Fruit fly (Drosophila melanogaster) whole organism, embryonic: Measurements from ENCODE around the gene CG4615.

ENCODE experiments used
- CG10274 ChIP-seq: fragments of 200-800 bp; sonication (Bioruptor generic); optimal IDR thresholded peaks from 3 replicates; lab custom pipeline; 2017; ENCODE audit warnings: missing biosample characterization, mild to moderate bottlenecking, missing genetic modification characterization
- CG13287 ChIP-seq: fragments of 200-800 bp; sonication (Bioruptor generic); IDR thresholded peaks from 2 replicates; pipeline ENCODE4 v1.3.6; 2022; ENCODE audit warnings: missing biosample characterization, missing genetic modification characterization; ENCODE audit not compliant: partially characterized antibody
- CG14965 ChIP-seq: fragments of 200-800 bp; sonication (Bioruptor generic); optimal IDR thresholded peaks from 2 replicates; lab custom pipeline; 2016; ENCODE audit warnings: missing biosample characterization, missing genetic modification characterization, borderline replicate concordance
- CG15269 ChIP-seq: fragments of 200-800 bp; sonication (Bioruptor generic); optimal IDR thresholded peaks from 2 replicates; lab custom pipeline; 2018; ENCODE audit warnings: missing biosample characterization, mild to moderate bottlenecking, missing genetic modification characterization, moderate library complexity
- CG17385 ChIP-seq: fragments of 200-800 bp; sonication (Bioruptor generic); optimal IDR thresholded peaks from 3 replicates; lab custom pipeline; 2018; ENCODE audit warnings: missing biosample characterization, mild to moderate bottlenecking, missing genetic modification characterization
- CG17568 ChIP-seq: fragments of 200-800 bp; sonication (Bioruptor generic); optimal IDR thresholded peaks from 2 replicates; lab custom pipeline; 2018; ENCODE audit warnings: missing biosample characterization, mild to moderate bottlenecking, missing genetic modification characterization, moderate library complexity
- CG18262 ChIP-seq: fragments of 200-800 bp; optimal IDR thresholded peaks from 3 replicates; lab custom pipeline; 2019; ENCODE audit warnings: missing biosample characterization, mild to moderate bottlenecking, missing genetic modification characterization, moderate library complexity
- CG2120 ChIP-seq: fragments of 200-800 bp; sonication (Bioruptor generic); optimal IDR thresholded peaks from 3 replicates; lab custom pipeline; 2016; ENCODE audit warnings: missing biosample characterization, missing genetic modification characterization
- CG2712 ChIP-seq: fragments of 200-800 bp; optimal IDR thresholded peaks from 3 replicates; lab custom pipeline; 2019; ENCODE audit warnings: missing biosample characterization, mild to moderate bottlenecking, missing genetic modification characterization, moderate library complexity
- CG32767 ChIP-seq: fragments of 200-800 bp; sonication (Bioruptor generic); IDR thresholded peaks from 2 replicates; pipeline ENCODE4 v1.3.6; 2022; ENCODE audit warnings: missing biosample characterization, missing genetic modification characterization
- CG33557 ChIP-seq: fragments of 200-800 bp; sonication (Bioruptor generic); optimal IDR thresholded peaks from 2 replicates; lab custom pipeline; 2019; ENCODE audit warnings: missing biosample characterization, mild to moderate bottlenecking, missing genetic modification characterization, moderate library complexity
- CG4617 ChIP-seq: fragments of 200-800 bp; sonication (Bioruptor generic); optimal IDR thresholded peaks from 3 replicates; lab custom pipeline; 2016; ENCODE audit warnings: missing biosample characterization, missing genetic modification characterization, borderline replicate concordance
- CG6175 ChIP-seq: fragments of 200-800 bp; sonication (Bioruptor generic); IDR thresholded peaks from 3 replicates; pipeline ENCODE4 v1.3.6; 2022; ENCODE audit warnings: missing biosample characterization, missing genetic modification characterization
- CG8089 ChIP-seq: fragments of 200-800 bp; sonication (Bioruptor generic); optimal IDR thresholded peaks from 3 replicates; lab custom pipeline; 2016; ENCODE audit warnings: missing biosample characterization, missing genetic modification characterization
- CG8944 ChIP-seq: fragments of 200-800 bp; sonication (Bioruptor generic); optimal IDR thresholded peaks from 3 replicates; lab custom pipeline; 2016; ENCODE audit warnings: missing biosample characterization, missing genetic modification characterization
- CG9797 ChIP-seq: fragments of 200-800 bp; sonication (Bioruptor generic); optimal IDR thresholded peaks from 3 replicates; lab custom pipeline; 2018; ENCODE audit warnings: missing biosample characterization, mild to moderate bottlenecking, missing genetic modification characterization
- CoRest ChIP-seq: fragments of 200-800 bp; sonication (Bioruptor generic); optimal IDR thresholded peaks from 3 replicates; lab custom pipeline; 2018; ENCODE audit warnings: missing biosample characterization, mild to moderate bottlenecking, missing genetic modification characterization, moderate library complexity
- Doc2 ChIP-seq: fragments of 200-800 bp; sonication (Bioruptor generic); IDR thresholded peaks from 2 replicates; pipeline ENCODE4 v1.3.6; 2022; ENCODE audit warnings: missing biosample characterization, missing genetic modification characterization
- E2f2 ChIP-seq: fragments of 200-800 bp; sonication (Bioruptor generic); IDR thresholded peaks from 2 replicates; pipeline ENCODE4 v1.3.6; 2022; ENCODE audit warnings: missing biosample characterization, missing genetic modification characterization
- Ets97D ChIP-seq: fragments of 200-800 bp; sonication (Bioruptor generic); optimal IDR thresholded peaks from 3 replicates; lab custom pipeline; 2016; ENCODE audit warnings: missing biosample characterization, missing genetic modification characterization
- Fer1 ChIP-seq: fragments of 200-800 bp; sonication (Bioruptor generic); optimal IDR thresholded peaks from 2 replicates; lab custom pipeline; 2017; ENCODE audit warnings: missing biosample characterization, mild to moderate bottlenecking, missing genetic modification characterization
- GATAe ChIP-seq: fragments of 200-800 bp; sonication (Bioruptor generic); conservative IDR thresholded peaks from 2 replicates; pipeline ENCODE4 v1.3.6; 2022; ENCODE audit warnings: missing biosample characterization, missing genetic modification characterization
- Hr39 ChIP-seq: fragments of >200 bp; optimal IDR thresholded peaks from 2 replicates; lab custom pipeline; 2017
- Hr51 ChIP-seq, 2 experiments: fragments of 200-800 bp; sonication (Bioruptor generic); optimal IDR thresholded peaks; 2 replicates in 1 of 2; 3 replicates in 1 of 2; lab custom pipeline; 2016 to 2018; ENCODE audit warnings: missing biosample characterization in 2 of 2, missing genetic modification characterization in 2 of 2, mild to moderate bottlenecking in 1 of 2, moderate library complexity in 1 of 2
- Lhr ChIP-seq: fragments of 200-800 bp; sonication (Bioruptor generic); optimal IDR thresholded peaks from 3 replicates; lab custom pipeline; 2017; ENCODE audit warnings: mild to moderate bottlenecking, missing biosample characterization, missing genetic modification reagents, missing genetic modification characterization
- MESR4 ChIP-seq: fragments of 200-800 bp; sonication (Bioruptor generic); optimal IDR thresholded peaks from 2 replicates; lab custom pipeline; 2018; ENCODE audit warnings: missing biosample characterization, mild to moderate bottlenecking, missing genetic modification characterization, moderate library complexity
- Poxn ChIP-seq: fragments of 200-800 bp; sonication (Bioruptor generic); IDR thresholded peaks from 2 replicates; pipeline ENCODE4 v1.3.6; 2022; ENCODE audit warnings: missing biosample characterization, missing genetic modification characterization
- Scr ChIP-seq: fragments of 200-800 bp; sonication (Bioruptor generic); IDR thresholded peaks from 2 replicates; pipeline ENCODE4 v1.3.6; 2022; ENCODE audit warnings: missing biosample characterization, missing genetic modification characterization; ENCODE audit not compliant: partially characterized antibody
- corto ChIP-seq: fragments of 200-800 bp; sonication (Bioruptor generic); optimal IDR thresholded peaks from 2 replicates; lab custom pipeline; 2016; ENCODE audit warnings: missing biosample characterization, mild to moderate bottlenecking, missing genetic modification characterization, moderate library complexity
- crol ChIP-seq: fragments of 200-800 bp; sonication (Bioruptor generic); IDR thresholded peaks from 2 replicates; pipeline ENCODE4 v1.3.6; 2022; ENCODE audit warnings: missing biosample characterization, missing genetic modification characterization
- esg ChIP-seq: fragments of 200-800 bp; sonication (Bioruptor generic); conservative IDR thresholded peaks from 2 replicates; pipeline ENCODE4 v1.3.6; 2022; ENCODE audit warnings: missing biosample characterization, missing genetic modification characterization
- ftz-f1 ChIP-seq: fragments of 200-800 bp; sonication (Bioruptor generic); optimal IDR thresholded peaks from 2 replicates; lab custom pipeline; 2016; ENCODE audit warnings: missing biosample characterization, missing genetic modification characterization
- ham ChIP-seq: fragments of 200-800 bp; sonication (Bioruptor generic); IDR thresholded peaks from 2 replicates; pipeline ENCODE4 v1.3.6; 2022; ENCODE audit warnings: missing biosample characterization, missing genetic modification characterization
- hb ChIP-seq: fragments of 200-800 bp; sonication (Bioruptor generic); IDR thresholded peaks from 3 replicates; pipeline ENCODE4 v1.3.6; 2022; ENCODE audit warnings: missing biosample characterization, missing genetic modification characterization; ENCODE audit not compliant: partially characterized antibody
- hbn ChIP-seq: fragments of 200-800 bp; sonication (Bioruptor generic); IDR thresholded peaks from 2 replicates; pipeline ENCODE4 v1.3.6; 2022; ENCODE audit warnings: missing biosample characterization, missing genetic modification characterization; ENCODE audit not compliant: partially characterized antibody
- insv ChIP-seq, 2 experiments: fragments of 200-800 bp; sonication (Bioruptor generic); optimal IDR thresholded peaks; 3 replicates each; lab custom pipeline; 2016 to 2018; ENCODE audit warnings: missing biosample characterization in 2 of 2, missing genetic modification characterization in 2 of 2
- kay ChIP-seq: fragments of 200-800 bp; sonication (Bioruptor generic); optimal IDR thresholded peaks from 2 replicates; lab custom pipeline; 2016; ENCODE audit warnings: missing biosample characterization, missing genetic modification characterization
- lab ChIP-seq: fragments of 200-800 bp; sonication (Bioruptor generic); optimal IDR thresholded peaks from 3 replicates; lab custom pipeline; 2017; ENCODE audit warnings: missing biosample characterization, missing genetic modification characterization, mild to moderate bottlenecking, moderate library complexity, missing genetic modification reagents
- nerfin-2 ChIP-seq: fragments of 200-800 bp; sonication (Bioruptor generic); IDR thresholded peaks from 2 replicates; pipeline ENCODE4 v1.3.6; 2022; ENCODE audit warnings: missing biosample characterization, missing genetic modification characterization; ENCODE audit not compliant: partially characterized antibody
- oc ChIP-seq: fragments of 200-800 bp; sonication (Bioruptor generic); optimal IDR thresholded peaks from 2 replicates; lab custom pipeline; 2018; ENCODE audit warnings: missing biosample characterization, mild to moderate bottlenecking, missing genetic modification characterization, moderate library complexity
- odd ChIP-seq: fragments of 200-800 bp; sonication (Bioruptor generic); optimal IDR thresholded peaks from 2 replicates; lab custom pipeline; 2017; ENCODE audit warnings: missing biosample characterization, mild to moderate bottlenecking, missing genetic modification characterization
- pho ChIP-seq: fragments of 200-800 bp; sonication (Bioruptor generic); optimal IDR thresholded peaks from 2 replicates; lab custom pipeline; 2016; ENCODE audit warnings: missing biosample characterization, missing genetic modification characterization
- row ChIP-seq: fragments of 200-800 bp; sonication (Bioruptor generic); IDR thresholded peaks from 3 replicates; pipeline ENCODE4 v1.3.6; 2022; ENCODE audit warnings: missing biosample characterization, missing genetic modification characterization
- sna ChIP-seq: fragments of 200-800 bp; sonication (Bioruptor generic); IDR thresholded peaks from 2 replicates; pipeline ENCODE4 v1.3.6; 2022; ENCODE audit warnings: missing biosample characterization, missing genetic modification characterization; ENCODE audit not compliant: partially characterized antibody
- so ChIP-seq: fragments of 200-800 bp; sonication (Bioruptor generic); IDR thresholded peaks from 3 replicates; pipeline ENCODE4 v1.3.6; 2022; ENCODE audit warnings: missing biosample characterization, missing genetic modification characterization
- sug ChIP-seq: fragments of 200-800 bp; optimal IDR thresholded peaks from 2 replicates; lab custom pipeline; 2019; ENCODE audit warnings: missing biosample characterization, mild to moderate bottlenecking, missing genetic modification characterization, moderate library complexity
- toy ChIP-seq: fragments of 200-800 bp; sonication (Bioruptor generic); IDR thresholded peaks from 2 replicates; pipeline ENCODE4 v1.3.6; 2022; ENCODE audit warnings: missing biosample characterization, missing genetic modification characterization
- trem ChIP-seq: fragments of 200-800 bp; optimal IDR thresholded peaks from 3 replicates; lab custom pipeline; 2019; ENCODE audit warnings: missing biosample characterization, mild to moderate bottlenecking, missing genetic modification characterization, moderate library complexity
- vnd ChIP-seq: fragments of 200-800 bp; sonication (Bioruptor generic); IDR thresholded peaks from 3 replicates; pipeline ENCODE4 v1.3.6; 2022; ENCODE audit warnings: missing biosample characterization, missing genetic modification characterization; ENCODE audit not compliant: partially characterized antibody

The CG4615 gene

dm6 chrX:7109793-7110606 is 7.9 kb upstream of the CG4615 start, which contains the start of gene fz4 (continued):
- TF ChIP-seq esg (GFP tag; lab: Robert Waterston, UW) (no peak), CG33557 (peak; percentile 11), hb (peak; percentile 59; the same call in 1 of the 3 replicates), odd (GFP tag; lab: Kevin White, UChicago) (peak; percentile 8), CG2712 (peak; percentile 12), CG2120 (GFP tag; lab: Kevin White, UChicago) (peak; percentile 5), CG17385 (GFP tag; lab: Kevin White, UChicago) (peak; percentile 43), so (GFP tag; lab: Robert Waterston, UW) (no peak), CoRest (tag; lab: Kevin White, UChicago) (peak; percentile 8), CG10274 (no peak), vnd (GFP tag; lab: Robert Waterston, UW) (peak; percentile 58), sug (tag; lab: Kevin White, UChicago) (peak; percentile 16), Lhr (GFP tag; lab: Kevin White, UChicago) (peak; percentile 55), corto (peak; percentile 8), hbn (GFP tag; lab: Robert Waterston, UW) (peak; percentile 57; the same call in 1 of the 2 replicates), CG8944 (GFP tag; lab: Kevin White, UChicago) (no peak), CG9797 (GFP tag; lab: Kevin White, UChicago) (peak; percentile 69), Ets97D (peak; percentile 73), sna (GFP tag; lab: Robert Waterston, UW) (peak; percentile 59), MESR4 (GFP tag; lab: Kevin White, UChicago) (peak; percentile 76), oc (tag; lab: Kevin White, UChicago) (peak; percentile 40), CG4617 (GFP tag; lab: Kevin White, UChicago) (peak; percentile 69), insv (GFP tag; optimal IDR thresholded peaks at IDR 0.05; lab: Kevin White, UChicago) (peak in 1 of 2 experiments; percentile 4), nerfin-2 (GFP tag; lab: Robert Waterston, UW) (peak; percentile 56), GATAe (peak; percentile 64; the same call in 1 of the 2 replicates), CG32767 (GFP tag; lab: Robert Waterston, UW) (peak; percentile 77), Hr51 (GFP tag; optimal IDR thresholded peaks at IDR 0.05; lab: Kevin White, UChicago) (no peak), row (peak; percentile 46; the same call in 1 of the 3 replicates), CG17568 (GFP tag; lab: Kevin White, UChicago) (no peak), trem (tag; lab: Kevin White, UChicago) (peak; percentile 44), E2f2 (GFP tag; lab: Robert Waterston, UW) (peak; percentile 96), Fer1 (GFP tag; lab: Kevin White, UChicago) (peak; percentile 35), CG13287 (GFP tag; lab: Robert Waterston, UW) (peak; percentile 83), lab (GFP tag; lab: Kevin White, UChicago) (peak; percentile 22)

- TF ChIP-seq CoRest (tag; lab: Kevin White, UChicago) (no peak), CG6175 (GFP tag; lab: Robert Waterston, UW) (no peak), CG14965 (GFP tag; lab: Kevin White, UChicago) (no peak), Poxn (no peak), CG15269 (tag; lab: Kevin White, UChicago) (no peak), crol (GFP tag; lab: Robert Waterston, UW) (peak; percentile 77), kay (peak; percentile 51), toy (GFP tag; lab: Robert Waterston, UW) (no peak), Doc2 (GFP tag; lab: Robert Waterston, UW) (no peak), ftz-f1 (GFP tag; lab: Kevin White, UChicago) (peak; percentile 11), ham (GFP tag; lab: Robert Waterston, UW) (no peak), Hr39 (no peak), pho (GFP tag; lab: Kevin White, UChicago) (no peak), CG8089 (GFP tag; lab: Kevin White, UChicago) (no peak), Scr (GFP tag; lab: Robert Waterston, UW) (no peak), CG18262 (tag; lab: Kevin White, UChicago) (no peak)
These were observed 3.4 kb upstream of the CG4615 start for dm6 chrX:7105533-7105932.
